Fruit fly (Drosophila melanogaster) whole organism, embryonic: ENCODE results near the gene Gnmt.

ENCODE experiments used
- CG10147 ChIP-seq: fragments of 200-800 bp; sonication (Bioruptor generic); optimal IDR thresholded peaks from 2 replicates; lab custom pipeline; 2019; ENCODE audit warnings: missing biosample characterization, mild to moderate bottlenecking, missing genetic modification characterization, moderate library complexity
- CG10431 ChIP-seq: fragments of 200-800 bp; sonication (Bioruptor generic); optimal IDR thresholded peaks from 3 replicates; lab custom pipeline; 2018; ENCODE audit warnings: missing biosample characterization, mild to moderate bottlenecking, missing genetic modification characterization
- CG10959 ChIP-seq: fragments of 200-800 bp; sonication (Bioruptor generic); IDR thresholded peaks from 2 replicates; pipeline ENCODE4 v1.3.6; 2022; ENCODE audit warnings: missing biosample characterization, missing genetic modification characterization
- CG11504 ChIP-seq: fragments of 200-800 bp; sonication (Bioruptor generic); optimal IDR thresholded peaks from 3 replicates; lab custom pipeline; 2019; ENCODE audit warnings: missing biosample characterization, mild to moderate bottlenecking, missing genetic modification characterization, moderate library complexity
- CG14667 ChIP-seq: fragments of 200-800 bp; sonication (Bioruptor generic); IDR thresholded peaks from 2 replicates; pipeline ENCODE4 v1.3.6; 2022; ENCODE audit warnings: missing biosample characterization, missing genetic modification characterization
- CG17186 ChIP-seq: fragments of 200-800 bp; sonication (Bioruptor generic); optimal IDR thresholded peaks from 3 replicates; lab custom pipeline; 2017; ENCODE audit warnings: missing biosample characterization, missing genetic modification reagents, missing genetic modification characterization
- CG18262 ChIP-seq: fragments of 200-800 bp; optimal IDR thresholded peaks from 3 replicates; lab custom pipeline; 2019; ENCODE audit warnings: missing biosample characterization, mild to moderate bottlenecking, missing genetic modification characterization, moderate library complexity
- CG2889 ChIP-seq: fragments of 200-800 bp; sonication (Bioruptor generic); IDR thresholded peaks from 3 replicates; pipeline ENCODE4 v1.3.6; 2022; ENCODE audit warnings: missing biosample characterization, missing genetic modification characterization
- CG31441 ChIP-seq: fragments of 200-800 bp; sonication (Bioruptor generic); IDR thresholded peaks from 2 replicates; pipeline ENCODE4 v1.3.6; 2022; ENCODE audit warnings: missing biosample characterization, missing genetic modification characterization
- CG3995 ChIP-seq: fragments of 200-800 bp; sonication (Bioruptor generic); optimal IDR thresholded peaks from 3 replicates; lab custom pipeline; 2016; ENCODE audit warnings: missing biosample characterization, missing genetic modification characterization
- CG42726 ChIP-seq: fragments of 200-800 bp; sonication (Bioruptor generic); IDR thresholded peaks from 2 replicates; pipeline ENCODE4 v1.3.6; 2022; ENCODE audit warnings: missing biosample characterization, missing genetic modification characterization; ENCODE audit not compliant: partially characterized antibody
- CG4730 ChIP-seq: fragments of 200-800 bp; sonication (Bioruptor generic); IDR thresholded peaks from 2 replicates; pipeline ENCODE4 v1.3.6; 2022; ENCODE audit warnings: missing biosample characterization, missing genetic modification characterization
- CG5245 ChIP-seq: fragments of 200-800 bp; sonication (Bioruptor generic); optimal IDR thresholded peaks from 3 replicates; lab custom pipeline; 2016; ENCODE audit warnings: missing biosample characterization, missing genetic modification characterization
- CG6813 ChIP-seq: fragments of 200-800 bp; sonication (Bioruptor generic); optimal IDR thresholded peaks from 2 replicates; lab custom pipeline; 2017; ENCODE audit warnings: missing biosample characterization, missing genetic modification characterization, mild to moderate bottlenecking, moderate library complexity, missing genetic modification reagents
- CG7372 ChIP-seq: fragments of 200-800 bp; sonication (Bioruptor generic); IDR thresholded peaks from 2 replicates; pipeline ENCODE4 v1.3.6; 2022; ENCODE audit warnings: missing biosample characterization, missing genetic modification characterization
- CG8290 ChIP-seq, 3 experiments: fragments of 200-800 bp; sonication (Bioruptor generic); optimal IDR thresholded peaks; 2 replicates each; lab custom pipeline; 2016 to 2019; ENCODE audit warnings: missing biosample characterization in 3 of 3, missing genetic modification characterization in 3 of 3, mild to moderate bottlenecking in 2 of 3, moderate library complexity in 1 of 3
- CG9932 ChIP-seq: fragments of 200-800 bp; sonication (Bioruptor generic); IDR thresholded peaks from 2 replicates; pipeline ENCODE4 v1.3.6; 2022; ENCODE audit warnings: missing biosample characterization, missing genetic modification characterization
- Dek ChIP-seq: fragments of 200-800 bp; sonication (Bioruptor generic); optimal IDR thresholded peaks from 3 replicates; lab custom pipeline; 2019; ENCODE audit warnings: missing biosample characterization, mild to moderate bottlenecking, missing genetic modification characterization, moderate library complexity
- Dip3 ChIP-seq: fragments of 200-800 bp; sonication (Bioruptor generic); optimal IDR thresholded peaks from 3 replicates; lab custom pipeline; 2016; ENCODE audit warnings: missing biosample characterization, missing genetic modification characterization
- Elba2 ChIP-seq: fragments of 200-800 bp; sonication (Bioruptor generic); optimal IDR thresholded peaks from 3 replicates; lab custom pipeline; 2016; ENCODE audit warnings: missing biosample characterization, missing genetic modification characterization
- Hmr ChIP-seq: fragments of 200-800 bp; sonication (Bioruptor generic); optimal IDR thresholded peaks from 3 replicates; lab custom pipeline; 2017; ENCODE audit warnings: mild to moderate bottlenecking, missing biosample characterization, missing genetic modification reagents, missing genetic modification characterization
- Lhr ChIP-seq: fragments of 200-800 bp; sonication (Bioruptor generic); optimal IDR thresholded peaks from 3 replicates; lab custom pipeline; 2017; ENCODE audit warnings: mild to moderate bottlenecking, missing biosample characterization, missing genetic modification reagents, missing genetic modification characterization
- Pdp1 ChIP-seq, 2 experiments: fragments of 200-800 bp; sonication (Bioruptor generic); optimal IDR thresholded peaks; 3 replicates each; lab custom pipeline; 2016; ENCODE audit warnings: missing biosample characterization in 2 of 2, missing genetic modification characterization in 2 of 2, mild to moderate bottlenecking in 1 of 2, moderate library complexity in 1 of 2
- Side ChIP-seq: fragments of 200-800 bp; sonication (Bioruptor generic); optimal IDR thresholded peaks from 2 replicates; lab custom pipeline; 2016; ENCODE audit warnings: missing biosample characterization, missing genetic modification characterization
- Ssrp ChIP-seq: fragments of 200-800 bp; sonication (Bioruptor generic); optimal IDR thresholded peaks from 2 replicates; lab custom pipeline; 2018; ENCODE audit warnings: missing biosample characterization, mild to moderate bottlenecking, missing genetic modification characterization, moderate library complexity
- ato ChIP-seq: fragments of 200-800 bp; sonication (Bioruptor generic); IDR thresholded peaks from 2 replicates; pipeline ENCODE4 v1.3.6; 2022; ENCODE audit warnings: missing biosample characterization, missing genetic modification characterization; ENCODE audit not compliant: partially characterized antibody
- bigmax ChIP-seq: fragments of 200-800 bp; sonication (Bioruptor generic); optimal IDR thresholded peaks from 2 replicates; lab custom pipeline; 2018; ENCODE audit warnings: missing biosample characterization, mild to moderate bottlenecking, missing genetic modification characterization
- cad ChIP-seq: fragments of >200 bp; optimal IDR thresholded peaks from 2 replicates; lab custom pipeline; 2017; ENCODE audit warnings: missing biosample characterization, missing genetic modification characterization
- dmrt11E ChIP-seq: fragments of 200-800 bp; sonication (Bioruptor generic); optimal IDR thresholded peaks from 3 replicates; lab custom pipeline; 2018; ENCODE audit warnings: missing biosample characterization, mild to moderate bottlenecking, missing genetic modification characterization, moderate library complexity
- ewg ChIP-seq: fragments of 200-800 bp; sonication (Bioruptor generic); optimal IDR thresholded peaks from 3 replicates; lab custom pipeline; 2017; ENCODE audit warnings: mild to moderate bottlenecking, missing biosample characterization, missing genetic modification reagents, missing genetic modification characterization
- gcm ChIP-seq: fragments of 200-800 bp; sonication (Bioruptor generic); optimal IDR thresholded peaks from 2 replicates; lab custom pipeline; 2019; ENCODE audit warnings: missing biosample characterization, mild to moderate bottlenecking, missing genetic modification characterization, moderate library complexity
- ham ChIP-seq: fragments of 200-800 bp; sonication (Bioruptor generic); IDR thresholded peaks from 2 replicates; pipeline ENCODE4 v1.3.6; 2022; ENCODE audit warnings: missing biosample characterization, missing genetic modification characterization
- insv ChIP-seq, 2 experiments: fragments of 200-800 bp; sonication (Bioruptor generic); optimal IDR thresholded peaks; 3 replicates each; lab custom pipeline; 2016 to 2018; ENCODE audit warnings: missing biosample characterization in 2 of 2, missing genetic modification characterization in 2 of 2
- oc ChIP-seq: fragments of 200-800 bp; sonication (Bioruptor generic); optimal IDR thresholded peaks from 2 replicates; lab custom pipeline; 2018; ENCODE audit warnings: missing biosample characterization, mild to moderate bottlenecking, missing genetic modification characterization, moderate library complexity
- p53 ChIP-seq: fragments of 200-800 bp; sonication (Bioruptor generic); optimal IDR thresholded peaks from 2 replicates; lab custom pipeline; 2016; ENCODE audit warnings: missing biosample characterization, missing genetic modification characterization
- phol ChIP-seq: fragments of 200-800 bp; sonication (Bioruptor generic); optimal IDR thresholded peaks from 3 replicates; lab custom pipeline; 2018; ENCODE audit warnings: missing biosample characterization, mild to moderate bottlenecking, missing genetic modification characterization, moderate library complexity
- sim ChIP-seq: fragments of 200-800 bp; sonication (Bioruptor generic); IDR thresholded peaks from 2 replicates; pipeline ENCODE4 v1.3.6; 2022; ENCODE audit warnings: missing biosample characterization, missing genetic modification characterization
- tgo ChIP-seq: fragments of 200-800 bp; sonication (Bioruptor generic); IDR thresholded peaks from 3 replicates; pipeline ENCODE4 v1.3.6; 2022; ENCODE audit warnings: missing biosample characterization, missing genetic modification characterization
- ttk ChIP-seq: fragments of 200-800 bp; sonication (Bioruptor generic); IDR thresholded peaks from 2 replicates; pipeline ENCODE4 v2.1.2; 2022; ENCODE audit warnings: missing biosample characterization, missing genetic modification characterization
- tup ChIP-seq: fragments of 200-800 bp; sonication (Bioruptor generic); optimal IDR thresholded peaks from 2 replicates; lab custom pipeline; 2016; ENCODE audit warnings: missing biosample characterization, mild to moderate bottlenecking, missing genetic modification characterization, moderate library complexity
- vnd ChIP-seq: fragments of 200-800 bp; sonication (Bioruptor generic); IDR thresholded peaks from 3 replicates; pipeline ENCODE4 v1.3.6; 2022; ENCODE audit warnings: missing biosample characterization, missing genetic modification characterization; ENCODE audit not compliant: partially characterized antibody

Gene Gnmt

dm6 chr3R:12650537-12650936 is 23.9 kb upstream of the Gnmt start (continued):
- TF ChIP-seq CG14667 (GFP tag; lab: Robert Waterston, UW) (no peak), CG11504 (tag; lab: Kevin White, UChicago) (peak; percentile 1), Dip3 (GFP tag; lab: Kevin White, UChicago) (no peak), insv (GFP tag; optimal IDR thresholded peaks at IDR 0.05; lab: Kevin White, UChicago) (peak in 1 of 2 experiments; percentile 61), dmrt11E (no peak), ato (GFP tag; lab: Robert Waterston, UW) (no peak), CG5245 (GFP tag; lab: Kevin White, UChicago) (no peak), gcm (no peak), CG10959 (no peak), sim (GFP tag; lab: Robert Waterston, UW) (no peak), CG6813 (GFP tag; lab: Kevin White, UChicago) (no peak), CG7372 (GFP tag; lab: Robert Waterston, UW) (no peak), Side (no peak), ham (GFP tag; lab: Robert Waterston, UW) (no peak), CG17186 (GFP tag; lab: Kevin White, UChicago) (no peak), Ssrp (peak; percentile 1), phol (tag; lab: Kevin White, UChicago) (no peak), CG9932 (no peak), CG3995 (GFP tag; lab: Kevin White, UChicago) (no peak), CG18262 (no peak), CG4730 (GFP tag; lab: Robert Waterston, UW) (no peak), tgo (GFP tag; lab: Robert Waterston, UW) (no peak), ttk (GFP tag; lab: Robert Waterston, UW) (no peak), CG10147 (GFP tag; lab: Kevin White, UChicago) (no peak), cad (no peak), ewg (GFP tag; lab: Kevin White, UChicago) (no peak), oc (tag; lab: Kevin White, UChicago) (no peak), bigmax (GFP tag; lab: Kevin White, UChicago) (no peak), vnd (peak; percentile 50; the same call in 2 of the 3 replicates), Lhr (GFP tag; lab: Kevin White, UChicago) (peak; percentile 8), Hmr (GFP tag; lab: Kevin White, UChicago) (peak; percentile 18), CG42726 (GFP tag; lab: Robert Waterston, UW) (0 out of 2 replicates have a peak, but pooled peaks have one; percentile 49), p53 (GFP tag; lab: Kevin White, UChicago) (no peak), Dek (tag; lab: Kevin White, UChicago) (peak; percentile 1), tup (GFP tag; lab: Kevin White, UChicago) (no peak), Pdp1 (GFP tag; optimal IDR thresholded peaks at IDR 0.05; lab: Kevin White, UChicago) (peak in 1 of 2 experiments; percentile 13), CG8290 (GFP tag; optimal IDR thresholded peaks at IDR 0.05; lab: Kevin White, UChicago) (no peak), CG8290 (tag; optimal IDR thresholded peaks at IDR 0.05; lab: Kevin White, UChicago) (no peak), CG10431 (GFP tag; lab: Kevin White, UChicago) (no peak), CG2889 (no peak), Elba2 (GFP tag; lab: Kevin White, UChicago) (no peak), CG31441 (no peak)
